Worm (Caenorhabditis elegans): Measurements from ENCODE around the gene hsb-1.

DNA sequence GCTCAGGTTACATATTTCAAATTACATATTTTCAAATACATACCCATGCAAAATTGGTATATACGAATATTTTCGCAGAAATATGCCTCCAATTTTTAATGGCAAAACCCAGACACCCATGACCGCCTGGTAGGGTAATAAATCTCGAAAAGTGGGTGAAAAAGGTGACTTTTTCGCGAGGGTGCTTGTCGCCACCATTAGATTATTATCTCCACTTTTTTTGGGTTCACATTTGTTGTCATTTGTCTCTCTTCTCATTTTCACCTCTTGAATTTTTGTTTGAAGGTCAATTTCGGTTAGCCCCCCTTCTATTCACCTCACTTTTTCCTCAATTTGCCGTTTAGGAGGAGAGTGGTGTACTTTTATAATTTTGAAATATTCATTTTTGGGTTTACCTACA, 26.8 kb downstream of the hsb-1 start:
- no peak for TF ChIP-seq pax-1 (tag; optimal IDR thresholded peaks at IDR 0.05)
- TF ChIP-seq rnt-1 (tag; optimal IDR thresholded peaks at IDR 0.05) = no peak
- no peak for TF ChIP-seq ama-1 (optimal IDR thresholded peaks at IDR 0.05)
- TF ChIP-seq ceh-31 (tag; optimal IDR thresholded peaks at IDR 0.05) = no peak
- TF ChIP-seq unc-55 (GFP tag; optimal IDR thresholded peaks at IDR 0.05) = no peak
- TF ChIP-seq elt-2 (tag; optimal IDR thresholded peaks at IDR 0.05) = no peak
- no peak for TF ChIP-seq fkh-6 (tag; optimal IDR thresholded peaks at IDR 0.05)
- TF ChIP-seq lim-6 (tag; optimal IDR thresholded peaks at IDR 0.05) = no peak

All from whole organism, late embryonic.